Worm (Caenorhabditis elegans): ENCODE measurements around the gene K08D9.9.

ce11 chrV:3256809-3257208, 20.3 kb upstream of the K08D9.9 start:
- no peak for TF ChIP-seq skn-1 (tag; optimal IDR thresholded peaks at IDR 0.05)
- TF ChIP-seq lin-39 (tag; optimal IDR thresholded peaks at IDR 0.05): no peak
- TF ChIP-seq nhr-11 (tag; optimal IDR thresholded peaks at IDR 0.05): no peak
- TF ChIP-seq sma-3 (GFP tag; optimal IDR thresholded peaks at IDR 0.05): no peak
- no peak for TF ChIP-seq nhr-6 (tag; optimal IDR thresholded peaks at IDR 0.05)
- TF ChIP-seq unc-39 (tag; optimal IDR thresholded peaks at IDR 0.05): no peak
- no peak for TF ChIP-seq lsy-2 (tag; optimal IDR thresholded peaks at IDR 0.05)
- TF ChIP-seq ztf-11 (tag; optimal IDR thresholded peaks at IDR 0.05): no peak
- no peak for TF ChIP-seq ama-1 (optimal IDR thresholded peaks at IDR 0.05)
- no peak for TF ChIP-seq ztf-4 (tag; optimal IDR thresholded peaks at IDR 0.05)
- no peak for TF ChIP-seq fos-1 (tag; optimal IDR thresholded peaks at IDR 0.05)
- TF ChIP-seq R02D3.7 (tag; optimal IDR thresholded peaks at IDR 0.05): no peak
- no peak for TF ChIP-seq nhr-237 (tag; optimal IDR thresholded peaks at IDR 0.05)
- no peak for TF ChIP-seq mab-5 (tag; optimal IDR thresholded peaks at IDR 0.05)
